Worm (Caenorhabditis elegans): ENCODE data around the gene nhr-162.

The nhr-162 gene

DNA sequence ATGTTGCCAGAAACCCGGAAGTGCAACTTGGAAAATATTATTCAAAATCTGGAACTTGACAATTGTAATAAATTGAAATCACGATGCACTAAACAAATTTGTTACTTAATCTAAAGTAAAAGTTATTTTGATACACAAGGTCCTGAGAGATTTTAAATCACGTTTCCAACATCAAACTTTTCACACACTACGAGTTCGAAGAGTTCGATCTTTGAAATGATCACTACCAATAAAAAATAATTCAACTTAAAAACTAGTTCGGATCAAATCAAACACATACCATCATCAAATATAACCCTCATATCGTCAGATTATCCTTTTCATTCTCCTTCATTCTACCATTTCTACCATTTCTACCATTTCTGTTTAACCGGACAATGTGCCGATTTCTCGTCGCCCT, 14.3 kb upstream of the nhr-162 start, which contains the start of gene spig-10:
Gene spig-10, plus strand, starts transcription at position 301 of the 400 bp plus-strand sequence.
- TF ChIP-seq med-1 (GFP tag; optimal IDR thresholded peaks at IDR 0.05; ENCODE audit: insufficient read depth), result no peak
- no peak for TF ChIP-seq T22C8.4 (GFP tag; IDR thresholded peaks at IDR 0.05)
- TF ChIP-seq klf-2 (GFP tag; conservative IDR thresholded peaks at IDR 0.05), result no peak
- TF ChIP-seq cog-1 (tag; optimal IDR thresholded peaks at IDR 0.05), result no peak
- TF ChIP-seq ztf-29 (GFP tag; IDR thresholded peaks at IDR 0.05), result no peak
- no peak for TF ChIP-seq flt-1 (GFP tag; IDR thresholded peaks at IDR 0.05)
- TF ChIP-seq ref-1 (GFP tag; conservative IDR thresholded peaks at IDR 0.05), result no peak
- TF ChIP-seq tab-1 (GFP tag; IDR thresholded peaks at IDR 0.05), result no peak
- TF ChIP-seq ztf-23 (GFP tag; IDR thresholded peaks at IDR 0.05), result no peak

DNA sequence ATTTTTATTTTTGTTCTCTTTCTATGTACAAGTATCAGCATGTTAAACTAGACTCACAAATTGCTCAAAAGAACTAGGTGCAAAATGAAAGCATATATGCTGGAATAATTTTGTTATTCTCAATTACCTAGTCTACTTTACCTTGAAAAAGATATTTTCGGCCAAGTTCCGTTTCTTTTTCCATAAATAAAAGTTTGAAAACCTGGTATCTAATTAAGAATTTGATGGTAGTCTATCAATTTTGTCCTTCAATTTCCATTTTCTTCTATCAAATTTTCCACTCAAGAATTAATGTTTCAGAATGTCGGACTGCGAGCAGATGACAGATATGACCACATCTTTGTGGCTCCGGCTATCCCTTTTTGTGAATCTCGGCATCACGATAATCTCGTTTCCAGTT, 12.2 kb upstream of the nhr-162 start, which contains the start of gene srab-4:
Gene srab-4, plus strand, starts transcription at position 301 of the 400 bp plus-strand sequence.
- no peak for TF ChIP-seq flt-1 (GFP tag; IDR thresholded peaks at IDR 0.05)
- TF ChIP-seq cog-1 (tag; optimal IDR thresholded peaks at IDR 0.05), result no peak
- no peak for TF ChIP-seq tab-1 (GFP tag; IDR thresholded peaks at IDR 0.05)
- no peak for TF ChIP-seq klf-2 (GFP tag; conservative IDR thresholded peaks at IDR 0.05)
- no peak for TF ChIP-seq ztf-29 (GFP tag; IDR thresholded peaks at IDR 0.05)
- TF ChIP-seq ztf-23 (GFP tag; IDR thresholded peaks at IDR 0.05), result no peak
- no peak for TF ChIP-seq ref-1 (GFP tag; conservative IDR thresholded peaks at IDR 0.05)
- TF ChIP-seq med-1 (GFP tag; optimal IDR thresholded peaks at IDR 0.05; ENCODE audit: insufficient read depth), result no peak
- no peak for TF ChIP-seq T22C8.4 (GFP tag; IDR thresholded peaks at IDR 0.05)

DNA sequence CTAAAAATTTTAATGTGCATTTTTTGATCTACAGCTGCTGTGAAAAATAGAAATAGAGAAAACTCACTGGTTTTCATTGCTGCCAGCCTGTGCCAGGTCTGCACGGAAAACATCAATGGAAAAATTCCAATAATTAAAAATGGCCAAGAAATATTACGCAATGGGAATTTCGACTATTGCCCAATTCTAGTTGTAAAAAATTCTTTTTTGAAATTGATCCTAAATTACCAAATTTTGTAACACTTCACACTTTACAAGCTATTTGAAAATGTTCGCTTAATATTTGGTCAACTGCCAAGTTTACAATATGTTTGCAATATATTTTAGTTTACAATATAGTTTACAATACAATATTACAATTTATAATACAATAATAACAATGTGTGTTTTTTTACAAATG, 9.1 kb upstream of the nhr-162 start:
- TF ChIP-seq T22C8.4 (GFP tag; IDR thresholded peaks at IDR 0.05) (no peak), cog-1 (tag; optimal IDR thresholded peaks at IDR 0.05) (no peak), tab-1 (GFP tag; IDR thresholded peaks at IDR 0.05) (no peak), ztf-23 (GFP tag; IDR thresholded peaks at IDR 0.05) (no peak), klf-2 (GFP tag; conservative IDR thresholded peaks at IDR 0.05) (no peak), ref-1 (GFP tag; conservative IDR thresholded peaks at IDR 0.05) (no peak), ztf-29 (GFP tag; IDR thresholded peaks at IDR 0.05) (no peak), flt-1 (GFP tag; IDR thresholded peaks at IDR 0.05) (no peak), med-1 (GFP tag; optimal IDR thresholded peaks at IDR 0.05; ENCODE audit: insufficient read depth) (no peak)

DNA sequence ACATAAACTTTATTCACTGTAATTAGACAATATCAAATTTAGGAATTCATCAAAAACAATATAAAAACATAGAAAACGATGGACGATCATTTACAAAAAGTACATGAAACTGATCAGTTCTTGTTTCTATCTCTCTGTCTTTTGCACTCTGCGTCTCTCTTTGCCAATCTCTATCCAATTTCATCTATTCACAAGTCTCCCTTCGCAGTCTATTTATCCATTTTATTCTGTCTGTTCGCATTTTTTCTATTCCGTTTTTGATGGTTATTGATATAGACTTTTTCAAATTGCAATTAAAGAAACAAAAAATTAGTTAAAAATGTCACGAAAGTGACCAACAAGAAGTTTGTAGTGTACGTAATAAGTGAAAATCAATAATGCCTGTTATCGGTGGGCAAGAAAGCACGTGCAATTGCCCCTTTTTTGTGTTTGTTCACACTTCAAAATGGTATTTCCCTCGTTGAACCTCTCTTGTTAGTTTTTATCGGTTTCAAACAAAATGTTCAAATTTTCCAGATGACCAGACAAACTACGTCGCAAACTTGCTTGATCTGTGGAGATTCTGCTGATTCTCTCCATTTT, 6.7 kb upstream of the nhr-162 start, which contains the start of gene nhr-42:
Gene nhr-42, plus strand, starts transcription at position 517 of the 582 bp plus-strand sequence.
- TF ChIP-seq klf-2 (GFP tag; conservative IDR thresholded peaks at IDR 0.05), result no peak
- no peak for TF ChIP-seq ref-1 (GFP tag; conservative IDR thresholded peaks at IDR 0.05)
- TF ChIP-seq ztf-23 (GFP tag; IDR thresholded peaks at IDR 0.05), result no peak
- TF ChIP-seq flt-1 (GFP tag; IDR thresholded peaks at IDR 0.05), result no peak
- TF ChIP-seq tab-1 (GFP tag; IDR thresholded peaks at IDR 0.05), result no peak
- TF ChIP-seq cog-1 (tag; optimal IDR thresholded peaks at IDR 0.05), result no peak
- no peak for TF ChIP-seq med-1 (GFP tag; optimal IDR thresholded peaks at IDR 0.05; ENCODE audit: insufficient read depth)
- TF ChIP-seq T22C8.4 (GFP tag; IDR thresholded peaks at IDR 0.05), result no peak
- TF ChIP-seq ztf-29 (GFP tag; IDR thresholded peaks at IDR 0.05), result no peak

DNA sequence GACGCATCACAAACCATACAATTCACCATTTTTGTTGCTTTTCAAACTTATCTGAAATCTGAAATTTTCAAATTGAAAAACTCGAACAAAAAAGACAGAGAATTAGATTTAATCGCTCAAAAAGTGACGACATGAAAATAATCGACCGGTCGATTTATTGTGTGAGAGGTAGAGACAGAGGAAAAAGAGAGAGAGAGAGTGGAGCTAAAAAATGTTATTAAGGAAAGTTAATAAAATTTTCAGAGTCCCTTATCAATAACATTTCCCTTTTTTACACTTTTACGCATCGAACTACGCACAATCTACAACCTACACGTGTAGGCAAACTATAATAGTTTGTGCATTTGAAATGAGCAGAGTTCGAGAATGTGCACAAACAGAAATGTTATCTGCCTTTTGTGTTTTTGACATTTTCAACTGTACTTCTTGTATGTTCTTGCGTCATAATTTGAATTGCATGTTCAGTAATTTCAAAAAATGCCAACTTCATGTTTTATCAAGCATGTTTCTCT, 5.4 kb upstream of the nhr-162 start, which contains the start of gene nhr-107:
Gene nhr-107, minus strand, starts transcription at position 51 of the 512 bp plus-strand sequence.
- TF ChIP-seq ztf-29 (GFP tag; IDR thresholded peaks at IDR 0.05) (no peak), klf-2 (GFP tag; conservative IDR thresholded peaks at IDR 0.05) (no peak), flt-1 (GFP tag; IDR thresholded peaks at IDR 0.05) (no peak), T22C8.4 (GFP tag; IDR thresholded peaks at IDR 0.05) (no peak), ztf-23 (GFP tag; IDR thresholded peaks at IDR 0.05) (no peak), med-1 (GFP tag; optimal IDR thresholded peaks at IDR 0.05; ENCODE audit: insufficient read depth) (no peak), ref-1 (GFP tag; conservative IDR thresholded peaks at IDR 0.05) (no peak)

DNA sequence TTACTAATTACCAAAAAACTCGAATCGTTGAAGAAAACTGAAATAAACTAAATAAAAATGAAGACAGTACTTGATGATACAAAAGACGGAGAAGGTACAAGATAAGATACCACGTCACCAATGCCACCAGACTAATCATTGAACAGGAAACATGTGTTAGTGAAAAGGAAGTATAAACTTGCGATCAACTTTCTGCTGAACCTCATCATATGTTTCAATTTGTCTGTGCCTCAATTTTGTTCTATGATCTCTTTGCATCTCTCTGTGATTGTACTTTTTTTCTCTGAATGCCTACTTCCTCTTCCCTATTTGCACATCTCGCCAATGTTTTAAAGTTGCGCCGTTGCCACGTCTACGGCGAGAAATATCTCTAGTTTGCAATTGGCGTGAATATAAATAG, 2.3 kb upstream of the nhr-162 start:
- TF ChIP-seq med-1 (GFP tag; optimal IDR thresholded peaks at IDR 0.05; ENCODE audit: insufficient read depth) (no peak), klf-2 (GFP tag; conservative IDR thresholded peaks at IDR 0.05) (no peak), flt-1 (GFP tag; IDR thresholded peaks at IDR 0.05) (no peak), tab-1 (GFP tag; IDR thresholded peaks at IDR 0.05) (no peak), ztf-23 (GFP tag; IDR thresholded peaks at IDR 0.05) (no peak), T22C8.4 (GFP tag; IDR thresholded peaks at IDR 0.05) (no peak), ref-1 (GFP tag; conservative IDR thresholded peaks at IDR 0.05) (no peak), cog-1 (tag; optimal IDR thresholded peaks at IDR 0.05) (no peak), ztf-29 (GFP tag; IDR thresholded peaks at IDR 0.05) (no peak)

DNA sequence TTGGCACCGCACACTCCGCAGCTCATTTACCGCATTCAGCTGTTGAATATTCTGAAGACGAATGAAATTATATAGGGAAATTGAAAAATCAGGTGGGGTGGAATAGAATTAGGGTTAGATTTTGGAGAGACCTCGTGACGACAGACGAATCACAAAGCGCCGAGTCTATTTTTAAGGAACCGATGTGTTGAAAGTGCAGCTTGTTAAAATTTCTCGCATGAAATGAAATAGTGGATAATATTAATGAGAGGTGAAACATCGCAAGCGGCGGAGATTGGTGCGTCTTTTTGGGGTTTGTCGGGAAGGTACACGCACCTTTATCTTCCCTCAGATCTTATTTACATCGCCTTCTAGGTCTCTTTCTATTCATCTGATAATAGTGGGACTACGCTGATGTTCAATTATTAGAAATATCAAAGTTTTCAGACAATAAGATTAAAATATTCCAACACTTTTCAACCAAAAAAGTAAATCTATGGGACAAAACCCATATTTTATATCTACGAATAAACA, 2.0 kb downstream of the nhr-162 start, which contains the start of gene nhr-140:
Gene nhr-140, minus strand, starts transcription at position 51 of the 513 bp plus-strand sequence.
- no peak for TF ChIP-seq tab-1 (GFP tag; IDR thresholded peaks at IDR 0.05)
- TF ChIP-seq T22C8.4 (GFP tag; IDR thresholded peaks at IDR 0.05), result no peak
- TF ChIP-seq klf-2 (GFP tag; conservative IDR thresholded peaks at IDR 0.05), result no peak

DNA sequence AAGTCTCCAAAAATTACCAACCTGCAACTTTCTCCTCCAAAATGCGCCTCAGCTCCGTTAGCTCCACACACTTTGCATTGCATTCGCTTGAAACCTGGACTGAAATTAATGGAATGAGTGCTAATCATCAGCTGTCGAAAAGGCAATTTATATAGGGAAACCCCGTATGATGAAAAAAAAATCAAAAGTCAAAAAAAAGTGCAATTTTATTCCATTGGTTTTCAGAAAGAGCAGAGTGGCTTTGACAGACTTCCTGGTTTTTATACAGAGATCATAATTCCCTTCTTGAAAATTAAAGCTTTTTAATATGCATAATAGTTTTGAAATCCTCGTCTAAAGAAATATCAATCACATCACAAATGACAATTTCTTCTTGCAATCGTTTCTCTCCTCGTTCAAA, 4.0 kb downstream of the nhr-162 start, which contains the start of gene nhr-139:
Gene nhr-139, minus strand, starts transcription at position 101 of the 400 bp plus-strand sequence.
- TF ChIP-seq T22C8.4 (GFP tag; IDR thresholded peaks at IDR 0.05) (no peak), ztf-23 (GFP tag; IDR thresholded peaks at IDR 0.05) (no peak), klf-2 (GFP tag; conservative IDR thresholded peaks at IDR 0.05) (no peak), ref-1 (GFP tag; conservative IDR thresholded peaks at IDR 0.05) (no peak), med-1 (GFP tag; optimal IDR thresholded peaks at IDR 0.05; ENCODE audit: insufficient read depth) (no peak), tab-1 (GFP tag; IDR thresholded peaks at IDR 0.05) (no peak), cog-1 (tag; optimal IDR thresholded peaks at IDR 0.05) (no peak)

DNA sequence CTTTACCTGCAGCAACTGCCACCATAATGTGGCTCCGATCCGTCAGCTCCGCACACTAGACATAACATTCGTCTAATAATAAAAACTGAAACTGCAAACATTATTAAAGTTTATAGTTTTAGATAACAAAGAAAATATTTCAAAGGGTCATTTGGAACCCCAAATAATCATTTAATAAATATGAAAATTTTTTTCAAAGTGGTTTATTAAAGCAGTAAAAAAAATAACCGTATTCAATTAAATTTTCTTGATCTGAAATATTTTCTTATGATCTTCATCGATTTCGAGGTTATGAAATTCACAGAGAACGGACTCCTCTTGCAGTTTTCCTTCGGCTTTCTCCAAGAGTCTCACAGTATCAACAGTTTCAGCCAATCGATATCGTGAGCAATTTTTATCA, 5.7 kb downstream of the nhr-162 start, which contains the start of gene nhr-163:
Gene nhr-163, minus strand, starts transcription at position 101 of the 400 bp plus-strand sequence.
- TF ChIP-seq cog-1 (tag; optimal IDR thresholded peaks at IDR 0.05), result no peak
- no peak for TF ChIP-seq klf-2 (GFP tag; conservative IDR thresholded peaks at IDR 0.05)
- TF ChIP-seq ref-1 (GFP tag; conservative IDR thresholded peaks at IDR 0.05), result no peak
- no peak for TF ChIP-seq ztf-29 (GFP tag; IDR thresholded peaks at IDR 0.05)
- TF ChIP-seq flt-1 (GFP tag; IDR thresholded peaks at IDR 0.05), result no peak
- no peak for TF ChIP-seq ztf-23 (GFP tag; IDR thresholded peaks at IDR 0.05)
- no peak for TF ChIP-seq T22C8.4 (GFP tag; IDR thresholded peaks at IDR 0.05)
- no peak for TF ChIP-seq tab-1 (GFP tag; IDR thresholded peaks at IDR 0.05)
- no peak for TF ChIP-seq med-1 (GFP tag; optimal IDR thresholded peaks at IDR 0.05; ENCODE audit: insufficient read depth)
